Worm (Caenorhabditis elegans) whole organism, L3 larva: ENCODE measurements around the gene gst-19.

Source experiments
- R02D3.7 ChIP-seq: fragments of 150-350 bp; optimal IDR thresholded peaks from 2 replicates; lab custom pipeline; 2014; ENCODE audit warnings: missing biosample characterization, missing genetic modification characterization
- ZK546.5 ChIP-seq: sonication (generic microtip); optimal IDR thresholded peaks from 2 replicates; lab custom pipeline; 2017; ENCODE audit warnings: missing biosample characterization, missing genetic modification characterization
- aly-2 ChIP-seq: fragments of 150-350 bp; optimal IDR thresholded peaks from 2 replicates; lab custom pipeline; 2014; ENCODE audit warnings: missing biosample characterization, missing genetic modification characterization
- ama-1 ChIP-seq: fragments of 150-350 bp; optimal IDR thresholded peaks from 2 replicates; lab custom pipeline; 2018
- ceh-82 ChIP-seq: fragments of 150-350 bp; optimal IDR thresholded peaks from 2 replicates; lab custom pipeline; 2014; ENCODE audit warnings: missing biosample characterization, missing genetic modification characterization
- ceh-9 ChIP-seq: sonication (generic microtip); optimal IDR thresholded peaks from 2 replicates; lab custom pipeline; 2018; ENCODE audit warnings: missing biosample characterization, missing genetic modification characterization
- elt-2 ChIP-seq: sonication (generic microtip); optimal IDR thresholded peaks from 2 replicates; lab custom pipeline; 2016; ENCODE audit warnings: missing genetic modification reagents, mild to moderate bottlenecking, missing genetic modification characterization, missing compliant biosample characterization
- elt-3 ChIP-seq, 3 experiments: fragments of 150-350 bp in 1 of 3; sonication (generic microtip) in 2 of 3; optimal IDR thresholded peaks; 2 replicates in 2 of 3; 4 replicates in 1 of 3; lab custom pipeline; 2014 to 2017; ENCODE audit warnings: missing biosample characterization in 3 of 3, missing genetic modification characterization in 3 of 3
- fkh-10 ChIP-seq: sonication (generic microtip); optimal IDR thresholded peaks from 2 replicates; lab custom pipeline; 2017; ENCODE audit warnings: missing biosample characterization, missing genetic modification reagents, missing genetic modification characterization
- hmg-11 ChIP-seq: sonication (generic microtip); optimal IDR thresholded peaks from 2 replicates; lab custom pipeline; 2016; ENCODE audit warnings: missing genetic modification characterization, missing compliant biosample characterization
- jun-1 ChIP-seq: fragments of 150-350 bp; optimal IDR thresholded peaks from 2 replicates; lab custom pipeline; 2014; ENCODE audit warnings: missing biosample characterization, missing genetic modification reagents, missing genetic modification characterization
- lin-15B ChIP-seq: fragments of 150-350 bp; optimal IDR thresholded peaks from 2 replicates; lab custom pipeline; 2014; ENCODE audit warnings: missing biosample characterization, missing genetic modification characterization
- lin-39 ChIP-seq: fragments of 150-350 bp; optimal IDR thresholded peaks from 2 replicates; lab custom pipeline; 2018; ENCODE audit warnings: missing biosample characterization, missing genetic modification reagents, missing genetic modification characterization
- lsy-12 ChIP-seq: sonication (generic microtip); optimal IDR thresholded peaks from 2 replicates; lab custom pipeline; 2016; ENCODE audit warnings: mild to moderate bottlenecking, missing genetic modification characterization, missing compliant biosample characterization
- mdl-1 ChIP-seq: fragments of 150-350 bp; optimal IDR thresholded peaks from 2 replicates; lab custom pipeline; 2014; ENCODE audit warnings: missing biosample characterization, missing genetic modification characterization
- mml-1 ChIP-seq: fragments of 150-350 bp; sonication (generic microtip); optimal IDR thresholded peaks from 3 replicates; lab custom pipeline; 2014; ENCODE audit warnings: missing biosample characterization, missing genetic modification characterization
- nfya-1 ChIP-seq: sonication (generic microtip); optimal IDR thresholded peaks from 2 replicates; lab custom pipeline; 2017; ENCODE audit warnings: missing genetic modification characterization, mild to moderate bottlenecking, missing compliant biosample characterization, antibody characterized with exemption, moderate library complexity; ENCODE audit not compliant: insufficient read depth
- nhr-25 ChIP-seq: sonication (generic microtip); optimal IDR thresholded peaks from 2 replicates; lab custom pipeline; 2017; ENCODE audit warnings: missing biosample characterization, missing genetic modification characterization
- nhr-28 ChIP-seq: fragments of 150-350 bp; optimal IDR thresholded peaks from 2 replicates; lab custom pipeline; 2014; ENCODE audit warnings: missing biosample characterization, missing genetic modification characterization
- nhr-43 ChIP-seq: sonication (generic microtip); optimal IDR thresholded peaks from 2 replicates; lab custom pipeline; 2016; ENCODE audit warnings: mild to moderate bottlenecking, missing genetic modification characterization, missing compliant biosample characterization; ENCODE audit not compliant: poor library complexity, severe bottlenecking
- nhr-67 ChIP-seq: fragments of 150-350 bp; optimal IDR thresholded peaks from 2 replicates; lab custom pipeline; 2014; ENCODE audit warnings: missing biosample characterization, missing genetic modification characterization
- nhr-76 ChIP-seq: fragments of 150-350 bp; sonication (generic microtip); optimal IDR thresholded peaks from 5 replicates; lab custom pipeline; 2014; ENCODE audit warnings: missing biosample characterization, missing genetic modification characterization
- pha-4 ChIP-seq: fragments of 150-350 bp; optimal IDR thresholded peaks from 2 replicates; lab custom pipeline; 2014; ENCODE audit warnings: missing biosample characterization, missing genetic modification reagents, missing genetic modification characterization
- pqm-1 ChIP-seq: fragments of 150-350 bp; optimal IDR thresholded peaks from 2 replicates; lab custom pipeline; 2017; ENCODE audit warnings: missing biosample characterization, missing genetic modification characterization, inconsistent platforms
- sea-2 ChIP-seq: fragments of 150-350 bp; sonication (generic microtip); optimal IDR thresholded peaks from 4 replicates; lab custom pipeline; 2014; ENCODE audit warnings: missing biosample characterization, missing genetic modification reagents, missing genetic modification characterization
- skn-1 ChIP-seq: fragments of 150-350 bp; optimal IDR thresholded peaks from 2 replicates; lab custom pipeline; 2014; ENCODE audit warnings: missing biosample characterization, missing genetic modification characterization
- tbx-2 ChIP-seq: sonication (generic microtip); optimal IDR thresholded peaks from 2 replicates; lab custom pipeline; 2016; ENCODE audit warnings: mild to moderate bottlenecking, missing genetic modification characterization, missing compliant biosample characterization
- unc-62 ChIP-seq: fragments of 150-350 bp; sonication (generic microtip); optimal IDR thresholded peaks from 4 replicates; lab custom pipeline; 2014; ENCODE audit warnings: missing biosample characterization, missing genetic modification reagents, missing genetic modification characterization
- zag-1 ChIP-seq: fragments of 150-350 bp; optimal IDR thresholded peaks from 2 replicates; lab custom pipeline; 2014; ENCODE audit warnings: missing biosample characterization, missing genetic modification characterization
- ztf-4 ChIP-seq: fragments of 150-350 bp; optimal IDR thresholded peaks from 2 replicates; lab custom pipeline; 2014; ENCODE audit warnings: missing biosample characterization, missing genetic modification characterization

The gst-19 gene

DNA sequence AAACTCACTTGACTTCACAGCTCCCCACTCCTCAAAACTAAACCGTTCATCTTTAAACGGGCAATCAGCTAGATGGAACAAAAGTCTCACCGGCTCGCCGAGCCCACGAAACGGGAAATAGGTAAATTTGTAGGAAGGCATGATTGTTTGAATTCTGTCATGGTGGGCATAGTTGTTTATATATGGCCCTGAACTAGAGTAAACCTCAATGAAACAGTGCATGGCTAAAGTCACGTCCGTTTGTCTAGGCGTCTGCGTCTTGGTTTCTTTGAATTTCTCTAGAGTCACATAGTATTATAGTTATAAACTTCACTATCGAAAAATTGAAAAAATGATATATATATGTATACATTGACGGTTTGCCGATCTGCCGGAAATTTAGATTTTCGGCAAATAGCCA, at the start of gene gst-19:
gst-19 (minus strand) TSS at position 145 of the 400 bp plus-strand sequence.
- TF ChIP-seq R02D3.7 (tag; lab: Kevin White, UChicago): no peak
- TF ChIP-seq pha-4 (tag; lab: Kevin White, UChicago): peak; percentile 19
- TF ChIP-seq ceh-82: no peak

DNA sequence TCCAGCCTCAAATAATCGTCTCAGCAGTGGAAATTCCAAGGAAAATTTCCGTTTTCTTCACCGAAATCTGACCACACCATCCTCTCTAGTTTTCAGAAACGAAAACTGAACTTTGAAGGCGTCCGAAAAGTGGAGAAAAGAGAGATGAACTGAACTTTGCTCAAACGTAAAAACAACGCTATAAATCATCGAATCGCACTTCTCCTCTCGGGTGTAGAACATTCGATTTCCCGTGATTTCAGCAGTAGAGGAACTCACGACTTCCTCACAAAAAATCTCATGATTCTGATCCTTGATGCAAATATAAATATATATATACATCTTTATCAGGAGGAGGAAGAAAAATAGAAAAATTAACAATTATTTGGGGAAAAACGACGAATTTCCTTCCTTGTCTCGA, 48.3 kb upstream of the gst-19 start:
- TF ChIP-seq ama-1 (lab: Kevin White, UChicago) (peak; percentile 6), lin-39 (peak; percentile 14), sea-2 (GFP tag; lab: Kevin White, UChicago) (no peak)

DNA sequence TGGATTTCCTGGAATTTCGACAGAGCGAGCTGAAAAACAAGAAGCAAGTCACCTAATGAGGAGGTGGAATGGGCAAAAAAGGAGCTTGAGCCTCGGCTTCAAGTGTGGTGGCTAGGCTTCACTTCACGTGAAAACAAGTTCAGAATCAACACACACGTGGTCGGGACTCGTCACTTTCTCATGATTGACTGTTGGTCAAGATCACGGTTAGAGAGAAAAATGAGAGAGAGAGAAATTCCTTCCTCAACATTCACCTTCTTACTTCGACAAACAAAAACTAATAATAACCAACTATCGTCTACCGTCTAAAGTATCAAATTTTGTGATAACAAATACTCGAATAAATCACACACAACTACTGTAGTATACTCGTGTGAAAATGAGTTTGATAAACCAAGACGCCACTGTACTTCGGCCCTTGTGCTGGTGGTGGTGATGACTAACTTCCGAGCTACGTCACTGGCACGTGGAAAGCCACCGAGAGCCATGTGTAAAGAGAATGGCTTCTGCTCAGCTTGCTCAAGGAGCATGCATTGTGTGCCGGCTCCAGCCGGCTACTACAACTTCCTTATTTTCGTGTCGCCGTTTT, 46.8 kb upstream of the gst-19 start:
- no peak for TF ChIP-seq ZK546.5 (tag; lab: Kevin White, UChicago)
- TF ChIP-seq ama-1 (lab: Kevin White, UChicago): peak; percentile 67
- peak; percentile 48 for TF ChIP-seq nhr-43
- TF ChIP-seq skn-1 (tag; lab: Kevin White, UChicago): no peak
- no peak for TF ChIP-seq nhr-28 (tag; lab: Kevin White, UChicago)
- TF ChIP-seq ceh-9: no peak
- TF ChIP-seq hmg-11 (tag; lab: Kevin White, UChicago): no peak
- TF ChIP-seq ztf-4 (tag; lab: Kevin White, UChicago): no peak
- no peak for TF ChIP-seq nhr-67 (tag; lab: Kevin White, UChicago)
- TF ChIP-seq aly-2 (tag; lab: Kevin White, UChicago): no peak
- peak; percentile 36 for TF ChIP-seq nhr-25 (tag; lab: Kevin White, UChicago)
- no peak for TF ChIP-seq lsy-12 (tag; lab: Kevin White, UChicago)
- TF ChIP-seq elt-2 (tag; lab: Kevin White, UChicago): peak; percentile 33
- peak; percentile 57 for TF ChIP-seq pqm-1 (tag; lab: Kevin White, UChicago)

DNA sequence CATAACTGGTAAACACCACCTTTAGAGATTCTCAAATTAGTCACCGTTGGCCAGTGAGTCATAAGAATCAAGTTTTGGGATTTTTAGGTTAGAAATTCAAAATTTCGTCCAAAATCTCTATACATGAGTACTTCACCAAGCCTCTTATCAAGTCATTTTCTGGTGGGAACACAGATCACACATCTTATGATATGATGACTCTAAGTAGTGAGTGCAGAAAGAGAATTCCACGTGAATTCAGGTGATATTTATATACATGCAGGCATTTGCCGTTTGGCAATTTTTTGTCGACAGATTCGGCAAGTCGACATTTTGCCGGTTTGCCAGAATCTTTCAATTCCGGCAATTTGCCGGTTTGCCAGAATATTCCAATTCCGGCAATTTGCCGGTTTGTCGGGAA, 45.1 kb upstream of the gst-19 start:
- TF ChIP-seq sea-2 (GFP tag; lab: Kevin White, UChicago) (no peak), pqm-1 (tag; lab: Kevin White, UChicago) (peak; percentile 18), nhr-67 (tag; lab: Kevin White, UChicago) (no peak), elt-2 (tag; lab: Kevin White, UChicago) (peak; percentile 37)

DNA sequence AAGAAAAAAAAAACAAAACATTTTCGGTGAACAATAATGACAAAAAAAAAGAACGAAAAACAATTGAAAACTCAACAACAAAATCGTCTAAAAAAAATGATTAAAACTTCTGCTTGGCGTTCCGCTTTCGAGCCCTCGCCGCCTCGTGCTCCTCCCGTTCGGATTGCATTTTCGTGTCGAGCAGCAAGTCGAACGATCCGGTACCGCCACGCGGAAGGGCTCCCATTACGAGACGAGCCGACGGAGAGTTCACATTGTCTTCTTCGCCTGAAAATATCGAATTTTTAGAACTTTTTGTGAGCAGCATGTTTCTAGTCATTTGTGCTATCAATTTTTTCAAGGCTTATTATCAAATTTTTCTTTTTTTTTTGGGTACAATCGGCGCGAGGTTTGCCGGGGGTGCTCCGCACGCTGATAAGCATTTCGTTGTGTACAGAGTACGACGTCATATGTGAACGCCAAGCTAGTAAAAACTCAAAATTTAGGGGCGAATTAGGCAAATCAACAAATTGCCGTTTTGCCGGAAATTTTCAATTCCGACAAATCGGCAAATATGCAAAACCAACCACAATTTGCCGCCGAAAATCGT, 43.9 kb upstream of the gst-19 start:
- TF ChIP-seq elt-2 (tag; lab: Kevin White, UChicago) (peak; percentile 90), mml-1 (tag; lab: Kevin White, UChicago) (no peak), pha-4 (tag; lab: Kevin White, UChicago) (peak; percentile 10), pqm-1 (tag; lab: Kevin White, UChicago) (peak; percentile 29)
- TF ChIP-seq, all 47 proteins: peak for 3

DNA sequence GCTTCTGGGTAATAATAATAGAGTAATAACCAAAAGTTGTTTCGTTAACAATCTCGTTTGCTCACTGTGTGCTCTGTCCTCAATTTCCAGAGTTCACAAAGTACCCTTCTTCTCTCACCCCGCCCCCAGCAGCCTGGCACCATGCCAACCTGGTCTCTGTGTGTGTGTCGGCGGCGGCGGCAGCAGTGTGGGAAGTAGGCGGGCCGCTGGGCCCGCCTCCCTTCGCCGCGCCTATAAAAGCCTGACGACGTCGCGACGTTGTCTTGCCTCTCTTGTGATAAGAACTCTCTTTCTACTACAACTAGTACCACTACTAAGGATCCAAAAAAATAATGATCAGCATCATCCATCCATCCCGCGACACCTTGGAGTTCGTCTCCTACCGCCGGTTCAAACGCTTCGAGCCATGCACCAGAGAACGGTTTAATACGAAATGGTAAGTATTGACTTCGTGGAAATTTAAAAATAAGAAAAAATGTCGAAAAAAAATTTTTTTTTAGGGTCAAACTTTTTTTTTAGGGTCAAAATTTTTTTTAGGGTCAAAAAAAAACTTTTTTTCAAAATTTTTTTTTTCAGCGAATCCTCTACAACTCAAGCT, 42.0 kb upstream of the gst-19 start, which contains the start of gene C31C9.7:
C31C9.7 (plus strand) TSS at position 261 of the 598 bp plus-strand sequence.
- TF ChIP-seq aly-2 (tag; lab: Kevin White, UChicago) (no peak), elt-2 (tag; lab: Kevin White, UChicago) (peak; percentile 79), mml-1 (tag; lab: Kevin White, UChicago) (no peak), nfya-1 (peak; percentile 44), ama-1 (lab: Kevin White, UChicago) (peak; percentile 93), nhr-43 (peak; percentile 27), lsy-12 (tag; lab: Kevin White, UChicago) (peak; percentile 9), tbx-2 (tag; lab: Kevin White, UChicago) (no peak)
- TF ChIP-seq, all 47 proteins: peak for 5

DNA sequence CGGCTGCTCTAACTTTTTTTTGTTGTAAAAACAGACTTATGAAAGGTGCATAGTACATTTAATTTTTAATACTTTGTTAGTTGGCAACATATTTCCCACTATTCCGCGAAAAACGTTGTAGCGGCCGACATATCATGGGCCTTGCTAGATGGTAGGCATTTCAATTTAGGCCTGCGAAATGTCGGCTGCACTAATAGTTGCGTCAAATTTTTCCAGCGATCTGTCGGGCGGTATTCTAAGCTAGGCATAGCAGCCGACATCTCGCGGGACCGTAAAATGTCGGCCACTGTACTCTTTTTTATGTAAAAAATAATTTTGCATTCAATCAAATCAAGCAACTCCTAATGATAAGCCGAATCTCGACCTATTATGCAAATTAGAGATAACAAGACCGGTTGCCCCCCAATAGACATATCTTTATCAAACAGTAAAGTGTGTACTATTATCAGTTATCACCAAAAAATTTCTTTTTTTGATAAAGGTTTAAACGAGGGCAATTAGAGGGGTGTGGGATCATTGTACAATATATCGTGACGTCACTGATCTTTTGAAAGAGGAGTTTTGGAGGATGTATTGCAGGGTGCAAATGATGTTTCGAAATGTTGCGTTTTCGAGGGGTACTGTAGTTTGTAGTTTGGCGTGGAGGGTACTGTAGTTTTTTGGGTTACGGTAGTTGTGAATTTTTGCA, 38.2 kb upstream of the gst-19 start:
- TF ChIP-seq zag-1: no peak
- TF ChIP-seq pha-4 (tag; lab: Kevin White, UChicago): peak; percentile 33
- no peak for TF ChIP-seq ceh-9
- peak; percentile 98 for TF ChIP-seq elt-2 (tag; lab: Kevin White, UChicago)
- no peak for TF ChIP-seq lin-15B (tag; lab: Kevin White, UChicago)
- peak in 1 of 3 experiments; percentile 62 for TF ChIP-seq elt-3 (tag; optimal IDR thresholded peaks at IDR 0.05; lab: Kevin White, UChicago)
- TF ChIP-seq nhr-43: no peak
- TF ChIP-seq unc-62 (GFP tag; lab: Kevin White, UChicago): no peak
- peak; percentile 27 for TF ChIP-seq nfya-1
- peak; percentile 93 for TF ChIP-seq pqm-1 (tag; lab: Kevin White, UChicago)
- no peak for TF ChIP-seq ceh-82
- peak; percentile 9 for TF ChIP-seq nhr-76
- no peak for TF ChIP-seq mdl-1 (tag; lab: Kevin White, UChicago)
- no peak for TF ChIP-seq skn-1 (tag; lab: Kevin White, UChicago)
- TF ChIP-seq fkh-10 (GFP tag; lab: Kevin White, UChicago): no peak
- no peak for TF ChIP-seq nhr-25 (tag; lab: Kevin White, UChicago)
- TF ChIP-seq ZK546.5 (tag; lab: Kevin White, UChicago): no peak
- peak; percentile 74 for TF ChIP-seq jun-1 (tag; lab: Kevin White, UChicago)
- TF ChIP-seq, all 47 proteins: peak for 7
